Worm (Caenorhabditis elegans): ENCODE measurements around the gene irld-62.

DNA sequence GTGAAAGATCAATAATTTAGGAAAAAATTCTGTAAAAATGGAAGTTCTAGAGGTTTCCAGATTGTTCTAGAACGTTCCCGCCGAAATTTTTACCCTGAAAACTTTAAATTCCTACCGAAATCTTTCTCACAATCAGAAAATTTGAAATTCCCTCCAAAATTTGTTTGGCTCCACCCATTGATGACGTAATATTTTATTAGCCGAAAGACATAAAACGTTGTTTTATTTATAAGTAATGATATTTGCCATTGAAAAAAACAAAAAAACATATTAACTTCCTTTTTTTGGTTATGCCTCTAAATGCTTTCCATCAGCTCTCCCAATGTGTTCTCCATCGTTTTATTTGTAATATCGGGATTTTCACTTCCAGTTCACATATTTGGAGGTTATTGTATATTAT is 19.4 kb downstream of the irld-62 start, which contains the start of gene srh-295:
- no peak for TF ChIP-seq pha-4 (tag; optimal IDR thresholded peaks at IDR 0.05)
- TF ChIP-seq nhr-12 (tag; optimal IDR thresholded peaks at IDR 0.05): no peak
- TF ChIP-seq ztf-11 (tag; optimal IDR thresholded peaks at IDR 0.05): no peak
- no peak for TF ChIP-seq nhr-67 (tag; optimal IDR thresholded peaks at IDR 0.05)
- TF ChIP-seq nhr-23 (tag; optimal IDR thresholded peaks at IDR 0.05): no peak
- no peak for TF ChIP-seq nhr-76 (tag; optimal IDR thresholded peaks at IDR 0.05)
- no peak for TF ChIP-seq unc-62 (GFP tag; optimal IDR thresholded peaks at IDR 0.05)
- no peak for TF ChIP-seq fos-1 (tag; optimal IDR thresholded peaks at IDR 0.05)
- TF ChIP-seq jun-1 (tag; optimal IDR thresholded peaks at IDR 0.05): no peak
- TF ChIP-seq elt-2 (tag; optimal IDR thresholded peaks at IDR 0.05): no peak
- no peak for TF ChIP-seq lin-39 (tag; optimal IDR thresholded peaks at IDR 0.05)
- TF ChIP-seq fkh-10 (GFP tag; optimal IDR thresholded peaks at IDR 0.05): no peak
